Worm (Caenorhabditis elegans): ENCODE results near the gene cpr-4.
A peak's percentile ranks its signal among the peaks of the same experiment; 100 is the strongest.

The cpr-4 gene

DNA sequence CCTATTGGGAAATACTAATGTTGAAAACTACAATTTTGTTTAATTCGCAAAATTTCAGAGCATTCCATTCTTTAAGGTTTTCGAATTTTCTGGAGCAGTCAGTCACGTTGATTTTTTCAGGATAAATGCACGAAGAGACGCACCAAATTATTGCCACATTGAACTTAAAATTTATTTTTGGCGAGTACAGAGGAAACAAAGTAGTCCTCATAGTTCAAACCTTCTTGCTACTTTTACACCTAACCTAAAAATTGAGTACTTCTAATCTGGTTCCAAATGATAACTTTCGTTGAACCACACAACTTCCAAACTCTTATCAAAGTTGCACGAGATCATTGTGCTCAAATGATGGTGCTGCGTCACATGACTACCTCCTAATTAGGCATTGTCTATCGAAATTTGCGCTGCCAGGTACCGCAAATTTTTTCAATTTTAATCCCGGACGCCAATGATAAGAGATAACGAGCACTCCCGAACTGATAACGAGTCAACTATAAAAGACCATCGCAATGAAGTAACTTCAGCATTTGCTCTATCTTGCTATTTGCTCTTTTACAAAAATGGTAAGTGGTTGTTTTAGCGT is at the start of gene cpr-4 (continued):
- TF ChIP-seq nhr-20 (tag; optimal IDR thresholded peaks at IDR 0.05) (peak; percentile 39), unc-62 (GFP tag; optimal IDR thresholded peaks at IDR 0.05) (no peak), efl-1 (optimal IDR thresholded peaks at IDR 0.05) (no peak), efl-1 (GFP tag; optimal IDR thresholded peaks at IDR 0.05 in 1 of 2) (peak in 1 of 2 experiments; percentile 82), nhr-11 (tag; optimal IDR thresholded peaks at IDR 0.05) (no peak), ama-1 (optimal IDR thresholded peaks at IDR 0.05) (peak; percentile 28), C04F5.9 (tag; optimal IDR thresholded peaks at IDR 0.05) (no peak), sup-37 (GFP tag; optimal IDR thresholded peaks at IDR 0.05) (no peak), sox-4 (tag; optimal IDR thresholded peaks at IDR 0.05) (no peak), ceh-82 (tag; optimal IDR thresholded peaks at IDR 0.05) (no peak), unc-86 (tag; optimal IDR thresholded peaks at IDR 0.05) (no peak), aha-1 (tag; optimal IDR thresholded peaks at IDR 0.05) (no peak), nhr-76 (tag; optimal IDR thresholded peaks at IDR 0.05) (no peak), dsc-1 (tag; optimal IDR thresholded peaks at IDR 0.05) (no peak), mef-2 (tag; optimal IDR thresholded peaks at IDR 0.05) (no peak), lin-13 (GFP tag; optimal IDR thresholded peaks at IDR 0.05) (no peak), lin-35 (GFP tag; optimal IDR thresholded peaks at IDR 0.05) (peak in 1 of 2 experiments; percentile 44), mdl-1 (tag; optimal IDR thresholded peaks at IDR 0.05) (peak in 1 of 2 experiments; percentile 66), ceh-63 (GFP tag; optimal IDR thresholded peaks at IDR 0.05) (no peak), blmp-1 (tag; optimal IDR thresholded peaks at IDR 0.05) (no peak), Y116A8C.19 (tag; optimal IDR thresholded peaks at IDR 0.05; ENCODE audit: borderline replicate concordance) (no peak), pqm-1 (tag; optimal IDR thresholded peaks at IDR 0.05) (peak; percentile 94), vab-15 (tag; optimal IDR thresholded peaks at IDR 0.05) (no peak), snu-23 (GFP tag; optimal IDR thresholded peaks at IDR 0.05) (no peak), ceh-90 (tag; optimal IDR thresholded peaks at IDR 0.05) (no peak), lin-39 (tag; optimal IDR thresholded peaks at IDR 0.05) (no peak), egl-13 (tag; optimal IDR thresholded peaks at IDR 0.05) (peak; percentile 28), alr-1 (tag; optimal IDR thresholded peaks at IDR 0.05; ENCODE audit: borderline replicate concordance) (no peak), nhr-12 (tag; optimal IDR thresholded peaks at IDR 0.05) (no peak), F16B12.6 (tag; optimal IDR thresholded peaks at IDR 0.05) (no peak), nhr-71 (tag; optimal IDR thresholded peaks at IDR 0.05) (peak; percentile 48), lsy-2 (tag; optimal IDR thresholded peaks at IDR 0.05) (peak in 1 of 2 experiments; percentile 5)

ce11 chrV:6565851-6566386 is 48.6 kb upstream of the cpr-4 start, which contains the start of gene K04A8.1:
Gene K04A8.1, plus strand, starts transcription at chrV:6566336.
- TF ChIP-seq elt-2 (tag; optimal IDR thresholded peaks at IDR 0.05) (peak; percentile 4), ceh-90 (tag; optimal IDR thresholded peaks at IDR 0.05) (no peak)

DNA sequence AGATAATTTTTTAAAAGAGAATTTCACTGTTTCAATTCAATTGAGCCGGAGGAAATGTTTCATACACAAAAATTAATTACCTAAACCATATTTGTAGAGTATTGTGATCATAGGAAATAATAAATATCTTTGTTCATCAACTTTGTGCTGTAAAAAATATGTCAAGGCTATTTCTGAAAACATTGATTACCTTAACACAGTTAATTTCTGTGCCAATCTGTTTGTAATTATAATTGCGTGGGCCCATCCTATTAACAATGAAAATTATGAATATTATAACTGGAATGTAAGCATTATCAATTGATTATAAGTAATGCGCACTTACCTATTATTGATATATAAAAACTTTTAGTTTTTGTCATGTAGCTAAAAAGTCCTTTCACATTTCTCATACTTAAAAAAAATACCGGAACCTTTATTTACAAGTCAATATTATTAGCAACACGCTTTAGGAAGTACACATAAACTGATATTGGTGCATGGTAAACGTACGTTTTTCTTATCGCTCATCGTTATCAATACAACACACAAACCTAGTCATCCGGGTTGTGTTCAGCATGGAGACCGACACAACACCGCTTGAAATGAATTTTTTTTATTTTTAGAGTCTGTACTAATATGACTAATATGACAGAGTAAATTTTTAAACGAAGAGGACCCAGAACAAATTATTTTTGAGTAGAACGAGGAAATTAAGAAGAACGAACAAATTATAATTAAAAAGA is 38.9 kb upstream of the cpr-4 start, which contains the start of gene fut-2:
Gene fut-2, minus strand, starts transcription at position 485 of the 725 bp plus-strand sequence.
- TF ChIP-seq lin-35 (GFP tag; optimal IDR thresholded peaks at IDR 0.05) = peak in 1 of 2 experiments; percentile 12
- no peak for TF ChIP-seq snu-23 (GFP tag; optimal IDR thresholded peaks at IDR 0.05)
- peak; percentile 85 for TF ChIP-seq elt-2 (tag; optimal IDR thresholded peaks at IDR 0.05)
- TF ChIP-seq efl-1 (optimal IDR thresholded peaks at IDR 0.05) = no peak
- peak in 1 of 2 experiments; percentile 28 for TF ChIP-seq efl-1 (GFP tag; optimal IDR thresholded peaks at IDR 0.05 in 1 of 2)

ce11 chrV:6576567-6576966 is 37.9 kb upstream of the cpr-4 start, which contains the start of gene EGAP9.4:
Gene EGAP9.4, plus strand, starts transcription at chrV:6576867.
- TF ChIP-seq swsn-7 (tag; optimal IDR thresholded peaks at IDR 0.05) = no peak

All from whole organism, L1 larva.